Fruit fly (Drosophila melanogaster) whole organism, embryonic: ENCODE data around the gene Tsp33B.
A peak's percentile ranks its signal among the peaks of the same experiment; 100 is the strongest.

ENCODE experiments used
- Abd-B ChIP-seq: fragments of 200-800 bp; sonication (Bioruptor generic); optimal IDR thresholded peaks from 2 replicates; lab custom pipeline; 2018; ENCODE audit warnings: missing biosample characterization, mild to moderate bottlenecking, missing genetic modification characterization, moderate library complexity
- Ada2b ChIP-seq: fragments of 200-800 bp; sonication (Bioruptor generic); IDR thresholded peaks from 2 replicates; pipeline ENCODE4 v1.3.6; 2022; ENCODE audit warnings: missing biosample characterization, missing genetic modification characterization
- BEAF-32 ChIP-seq: fragments of 200-800 bp; sonication (Bioruptor generic); optimal IDR thresholded peaks from 3 replicates; lab custom pipeline; 2017; ENCODE audit warnings: missing biosample characterization, missing genetic modification characterization, mild to moderate bottlenecking, moderate library complexity, missing genetic modification reagents
- CG13424 ChIP-seq: fragments of 200-800 bp; sonication (Bioruptor generic); optimal IDR thresholded peaks from 2 replicates; lab custom pipeline; 2019; ENCODE audit warnings: missing biosample characterization, mild to moderate bottlenecking, missing genetic modification characterization, moderate library complexity
- CG14710 ChIP-seq: fragments of 200-800 bp; sonication (Bioruptor generic); optimal IDR thresholded peaks from 3 replicates; lab custom pipeline; 2019; ENCODE audit warnings: missing biosample characterization, mild to moderate bottlenecking, missing genetic modification characterization, moderate library complexity
- CG15696 ChIP-seq: fragments of 200-800 bp; sonication (Bioruptor generic); optimal IDR thresholded peaks from 2 replicates; lab custom pipeline; 2019; ENCODE audit warnings: missing biosample characterization, mild to moderate bottlenecking, missing genetic modification characterization, moderate library complexity
- CG1602 ChIP-seq: fragments of 200-800 bp; sonication (Bioruptor generic); optimal IDR thresholded peaks from 3 replicates; lab custom pipeline; 2016; ENCODE audit warnings: missing biosample characterization, missing genetic modification characterization
- CG1603 ChIP-seq: fragments of 200-800 bp; sonication (Bioruptor generic); optimal IDR thresholded peaks from 2 replicates; lab custom pipeline; 2019; ENCODE audit warnings: missing biosample characterization, mild to moderate bottlenecking, missing genetic modification characterization, moderate library complexity
- CG17359 ChIP-seq: fragments of 200-800 bp; sonication (Bioruptor generic); optimal IDR thresholded peaks from 3 replicates; lab custom pipeline; 2018; ENCODE audit warnings: missing biosample characterization, mild to moderate bottlenecking, missing genetic modification characterization, moderate library complexity
- CG2199 ChIP-seq: fragments of 200-800 bp; sonication (Bioruptor generic); IDR thresholded peaks from 3 replicates; pipeline ENCODE4 v1.3.6; 2022; ENCODE audit warnings: missing biosample characterization, missing genetic modification characterization
- CG2678 ChIP-seq: fragments of 200-800 bp; sonication (Bioruptor generic); optimal IDR thresholded peaks from 3 replicates; lab custom pipeline; 2019; ENCODE audit warnings: missing biosample characterization, mild to moderate bottlenecking, missing genetic modification characterization, moderate library complexity
- CG30020 ChIP-seq: fragments of 200-800 bp; optimal IDR thresholded peaks from 2 replicates; lab custom pipeline; 2019; ENCODE audit warnings: missing biosample characterization, mild to moderate bottlenecking, missing genetic modification characterization, moderate library complexity
- CG30403 ChIP-seq: fragments of 200-800 bp; sonication (Bioruptor generic); optimal IDR thresholded peaks from 3 replicates; lab custom pipeline; 2016; ENCODE audit warnings: missing biosample characterization, missing genetic modification characterization
- CG32772 ChIP-seq: fragments of 200-800 bp; sonication (Bioruptor generic); IDR thresholded peaks from 2 replicates; pipeline ENCODE4 v1.3.6; 2022; ENCODE audit warnings: missing biosample characterization, missing genetic modification characterization
- CG4424 ChIP-seq: fragments of 200-800 bp; sonication (Bioruptor generic); optimal IDR thresholded peaks from 3 replicates; lab custom pipeline; 2016; ENCODE audit warnings: missing biosample characterization, missing genetic modification characterization
- CG4854 ChIP-seq: fragments of 200-800 bp; sonication (Bioruptor generic); optimal IDR thresholded peaks from 2 replicates; lab custom pipeline; 2016; ENCODE audit warnings: missing biosample characterization, missing genetic modification characterization, inconsistent platforms
- CG6272 ChIP-seq: fragments of 200-800 bp; sonication (Bioruptor generic); IDR thresholded peaks from 2 replicates; pipeline ENCODE4 v1.3.6; 2022; ENCODE audit warnings: missing biosample characterization, missing genetic modification characterization
- CG8924 ChIP-seq: fragments of 200-800 bp; optimal IDR thresholded peaks from 3 replicates; lab custom pipeline; 2019; ENCODE audit warnings: missing biosample characterization, mild to moderate bottlenecking, missing genetic modification characterization, moderate library complexity
- CG9797 ChIP-seq: fragments of 200-800 bp; sonication (Bioruptor generic); optimal IDR thresholded peaks from 3 replicates; lab custom pipeline; 2018; ENCODE audit warnings: missing biosample characterization, mild to moderate bottlenecking, missing genetic modification characterization
- CG9817 ChIP-seq: fragments of 200-800 bp; sonication (Bioruptor generic); optimal IDR thresholded peaks from 2 replicates; lab custom pipeline; 2018; ENCODE audit warnings: missing biosample characterization, mild to moderate bottlenecking, missing genetic modification characterization, moderate library complexity
- D19A ChIP-seq: fragments of 200-800 bp; optimal IDR thresholded peaks from 3 replicates; lab custom pipeline; 2019; ENCODE audit warnings: missing biosample characterization, mild to moderate bottlenecking, missing genetic modification characterization, moderate library complexity
- D19B ChIP-seq: fragments of 200-800 bp; sonication (Bioruptor generic); optimal IDR thresholded peaks from 2 replicates; lab custom pipeline; 2017; ENCODE audit warnings: missing biosample characterization, mild to moderate bottlenecking, missing genetic modification characterization
- Ets97D ChIP-seq: fragments of 200-800 bp; sonication (Bioruptor generic); optimal IDR thresholded peaks from 3 replicates; lab custom pipeline; 2016; ENCODE audit warnings: missing biosample characterization, missing genetic modification characterization
- Fer3 ChIP-seq: fragments of 200-800 bp; sonication (Bioruptor generic); optimal IDR thresholded peaks from 2 replicates; lab custom pipeline; 2018; ENCODE audit warnings: missing biosample characterization, mild to moderate bottlenecking, missing genetic modification characterization, moderate library complexity
- H2.0 ChIP-seq: fragments of 200-800 bp; sonication (Bioruptor generic); IDR thresholded peaks from 2 replicates; pipeline ENCODE4 v1.3.6; 2022; ENCODE audit warnings: missing biosample characterization, missing genetic modification characterization
- HHEX ChIP-seq: fragments of 200-800 bp; sonication (Bioruptor generic); optimal IDR thresholded peaks from 3 replicates; lab custom pipeline; 2017; ENCODE audit warnings: missing biosample characterization, mild to moderate bottlenecking, missing genetic modification characterization, missing genetic modification reagents
- Med ChIP-seq: fragments of 200-800 bp; sonication (Bioruptor generic); peaks from one replicate; lab custom pipeline; 2016; ENCODE audit warnings: missing biosample characterization, missing genetic modification characterization, mild to moderate bottlenecking, inconsistent platforms, moderate library complexity
- NC2β ChIP-seq: fragments of 200-800 bp; sonication (Bioruptor generic); optimal IDR thresholded peaks from 2 replicates; lab custom pipeline; 2016; ENCODE audit warnings: missing biosample characterization, missing genetic modification characterization
- Optix ChIP-seq: fragments of 200-800 bp; sonication (Bioruptor generic); IDR thresholded peaks from 3 replicates; pipeline ENCODE4 v1.3.6; 2022; ENCODE audit warnings: missing biosample characterization, missing genetic modification characterization
- Scr ChIP-seq: fragments of 200-800 bp; sonication (Bioruptor generic); IDR thresholded peaks from 2 replicates; pipeline ENCODE4 v1.3.6; 2022; ENCODE audit warnings: missing biosample characterization, missing genetic modification characterization; ENCODE audit not compliant: partially characterized antibody
- Xbp1 ChIP-seq: fragments of 200-800 bp; sonication (Bioruptor generic); optimal IDR thresholded peaks from 3 replicates; lab custom pipeline; 2016; ENCODE audit warnings: missing biosample characterization, mild to moderate bottlenecking, missing genetic modification characterization
- Xrp1 ChIP-seq: fragments of 200-800 bp; sonication (Bioruptor generic); IDR thresholded peaks from 2 replicates; pipeline ENCODE4 v1.3.6; 2022; ENCODE audit warnings: missing biosample characterization, missing genetic modification characterization
- ab ChIP-seq: fragments of 200-800 bp; sonication (Bioruptor generic); optimal IDR thresholded peaks from 2 replicates; lab custom pipeline; 2016; ENCODE audit warnings: missing biosample characterization, missing genetic modification characterization
- aop ChIP-seq: fragments of 200-800 bp; sonication (Bioruptor generic); IDR thresholded peaks from 2 replicates; pipeline ENCODE4 v1.3.6; 2022; ENCODE audit warnings: missing biosample characterization, missing genetic modification characterization
- cad ChIP-seq: fragments of >200 bp; optimal IDR thresholded peaks from 2 replicates; lab custom pipeline; 2017; ENCODE audit warnings: missing biosample characterization, missing genetic modification characterization
- chn ChIP-seq: fragments of 200-800 bp; sonication (Bioruptor generic); optimal IDR thresholded peaks from 2 replicates; lab custom pipeline; 2016; ENCODE audit warnings: missing biosample characterization, missing genetic modification characterization
- disco-r ChIP-seq: fragments of 200-800 bp; sonication (Bioruptor generic); optimal IDR thresholded peaks from 2 replicates; lab custom pipeline; 2016; ENCODE audit warnings: missing biosample characterization, missing genetic modification characterization
- dm ChIP-seq: fragments of 200-800 bp; sonication (Bioruptor generic); optimal IDR thresholded peaks from 3 replicates; lab custom pipeline; 2016; ENCODE audit warnings: missing biosample characterization, missing genetic modification characterization
- dmrt11E ChIP-seq: fragments of 200-800 bp; sonication (Bioruptor generic); optimal IDR thresholded peaks from 3 replicates; lab custom pipeline; 2018; ENCODE audit warnings: missing biosample characterization, mild to moderate bottlenecking, missing genetic modification characterization, moderate library complexity
- gfzf ChIP-seq: fragments of 200-800 bp; sonication (Bioruptor generic); optimal IDR thresholded peaks from 2 replicates; lab custom pipeline; 2016; ENCODE audit warnings: missing biosample characterization, mild to moderate bottlenecking, missing genetic modification characterization, moderate library complexity
- gsb-n ChIP-seq: fragments of 200-800 bp; sonication (Bioruptor generic); optimal IDR thresholded peaks from 3 replicates; lab custom pipeline; 2018; ENCODE audit warnings: missing biosample characterization, mild to moderate bottlenecking, missing genetic modification characterization
- nerfin-1 ChIP-seq: fragments of 200-800 bp; sonication (Bioruptor generic); optimal IDR thresholded peaks from 3 replicates; lab custom pipeline; 2019; ENCODE audit warnings: missing biosample characterization, mild to moderate bottlenecking, missing genetic modification characterization, moderate library complexity
- pan ChIP-seq, 4 experiments: fragments of >200 bp in 3 of 4; fragments of 200-800 bp in 1 of 4; sonication (Bioruptor generic) in 1 of 4; optimal IDR thresholded peaks in 3 of 4; IDR thresholded peaks in 1 of 4; 2 replicates each; pipeline versions ENCODE4 v1.3.6 to Lab custom; 2017 to 2022; ENCODE audit warnings: missing biosample characterization in 2 of 4, missing genetic modification characterization in 2 of 4, mixed read lengths in 1 of 4
- phol ChIP-seq: fragments of 200-800 bp; sonication (Bioruptor generic); optimal IDR thresholded peaks from 3 replicates; lab custom pipeline; 2018; ENCODE audit warnings: missing biosample characterization, mild to moderate bottlenecking, missing genetic modification characterization, moderate library complexity
- pum ChIP-seq: fragments of 200-800 bp; sonication (Bioruptor generic); optimal IDR thresholded peaks from 2 replicates; lab custom pipeline; 2016; ENCODE audit warnings: missing biosample characterization, missing genetic modification characterization
- salm ChIP-seq: fragments of 200-800 bp; sonication (Bioruptor generic); optimal IDR thresholded peaks from 2 replicates; lab custom pipeline; 2018; ENCODE audit warnings: missing biosample characterization, mild to moderate bottlenecking, missing genetic modification characterization
- sc ChIP-seq, 3 experiments: fragments of >200 bp in 2 of 3; fragments of 200-800 bp in 1 of 3; sonication (Bioruptor generic) in 1 of 3; optimal IDR thresholded peaks; 2 replicates in 2 of 3; 3 replicates in 1 of 3; lab custom pipeline; 2017; ENCODE audit warnings: mild to moderate bottlenecking in 1 of 3, missing biosample characterization in 1 of 3, missing genetic modification characterization in 1 of 3, missing genetic modification reagents in 1 of 3
- sim ChIP-seq: fragments of 200-800 bp; sonication (Bioruptor generic); IDR thresholded peaks from 2 replicates; pipeline ENCODE4 v1.3.6; 2022; ENCODE audit warnings: missing biosample characterization, missing genetic modification characterization
- ssp ChIP-seq: fragments of 200-800 bp; sonication (Bioruptor generic); IDR thresholded peaks from 2 replicates; pipeline ENCODE4 v1.3.6; 2022; ENCODE audit warnings: missing biosample characterization, missing genetic modification characterization
- stwl ChIP-seq: fragments of 200-800 bp; sonication (Bioruptor generic); optimal IDR thresholded peaks from 3 replicates; lab custom pipeline; 2018; ENCODE audit warnings: missing biosample characterization, mild to moderate bottlenecking, missing genetic modification characterization, moderate library complexity

Tsp33B gene

DNA sequence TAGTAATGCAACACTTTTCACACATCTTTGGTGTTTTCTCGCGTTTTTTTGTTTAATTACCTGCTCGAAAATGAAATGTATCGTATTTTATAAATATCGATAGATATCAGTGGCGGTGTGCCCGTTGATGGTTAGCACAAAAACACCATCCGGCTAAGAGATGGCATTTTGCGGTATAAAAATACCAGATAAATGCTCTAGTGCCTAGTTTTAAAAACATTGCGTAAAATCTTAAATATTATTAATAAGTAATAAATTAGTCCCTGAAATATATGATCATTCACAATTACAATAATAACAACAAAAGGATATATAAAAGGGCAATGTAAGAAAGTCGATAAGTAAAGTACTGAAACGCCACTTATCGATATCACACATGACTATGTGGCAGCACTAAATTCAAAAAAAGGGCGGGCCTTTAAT, 21.5 kb upstream of the Tsp33B start, which contains the start of gene CycY (continued):
- TF ChIP-seq dmrt11E (tag; lab: Kevin White, UChicago): peak; percentile 31
- peak; percentile 80 for TF ChIP-seq Med
- peak; percentile 29 for TF ChIP-seq CG1603 (tag; lab: Kevin White, UChicago)
- peak; percentile 15 for TF ChIP-seq CG15696 (tag; lab: Kevin White, UChicago)
- 0 out of 2 replicates have a peak, but pooled peaks have one; percentile 5 for TF ChIP-seq Xrp1 (GFP tag; lab: Robert Waterston, UW)
- no peak for TF ChIP-seq pum (GFP tag; lab: Kevin White, UChicago)
- TF ChIP-seq CG9817 (tag; lab: Kevin White, UChicago): no peak
- no peak for TF ChIP-seq disco-r (GFP tag; lab: Kevin White, UChicago)
- no peak for TF ChIP-seq Optix (GFP tag; lab: Robert Waterston, UW)
- peak; percentile 39 for TF ChIP-seq Abd-B (GFP tag; lab: Kevin White, UChicago)
- TF ChIP-seq gsb-n: peak; percentile 38
- no peak for TF ChIP-seq CG4854 (GFP tag; lab: Kevin White, UChicago)
- TF ChIP-seq Ets97D (GFP tag; lab: Kevin White, UChicago): peak; percentile 22
- TF ChIP-seq CG6272 (GFP tag; lab: Robert Waterston, UW): no peak
- peak; percentile 14 for TF ChIP-seq CG13424 (tag; lab: Kevin White, UChicago)
- TF ChIP-seq NC2β (GFP tag; lab: Kevin White, UChicago): no peak
- TF ChIP-seq CG30403: peak; percentile 34
- peak; percentile 50 for TF ChIP-seq phol (tag; lab: Kevin White, UChicago)
- TF ChIP-seq pan (optimal IDR thresholded peaks at IDR 0.05; lab: Kevin White, UChicago): no peak
- TF ChIP-seq pan (GFP tag; optimal IDR thresholded peaks at IDR 0.05 in 1 of 2, IDR thresholded peaks at IDR 0.05 in 1 of 2): no peak
- TF ChIP-seq sc (optimal IDR thresholded peaks at IDR 0.05; lab: Kevin White, UChicago): no peak
- TF ChIP-seq sc (GFP tag; optimal IDR thresholded peaks at IDR 0.05; lab: Kevin White, UChicago): no peak
- TF ChIP-seq gfzf (GFP tag; lab: Kevin White, UChicago): peak; percentile 81
- no peak for TF ChIP-seq chn (GFP tag; lab: Kevin White, UChicago)
- TF ChIP-seq stwl (tag; lab: Kevin White, UChicago): peak; percentile 86
- no peak for TF ChIP-seq cad
- peak; percentile 19 for TF ChIP-seq CG4424 (GFP tag; lab: Kevin White, UChicago)
- TF ChIP-seq HHEX (GFP tag; lab: Kevin White, UChicago): no peak
- no peak for TF ChIP-seq salm (tag; lab: Kevin White, UChicago)
- TF ChIP-seq Fer3 (tag; lab: Kevin White, UChicago): no peak
- TF ChIP-seq D19A: no peak
- TF ChIP-seq CG1602: peak; percentile 4
- peak; percentile 74 for TF ChIP-seq CG14710 (tag; lab: Kevin White, UChicago)
- no peak for TF ChIP-seq D19B (GFP tag; lab: Kevin White, UChicago)
- peak; percentile 33 for TF ChIP-seq CG8924
- TF ChIP-seq CG2678 (tag; lab: Kevin White, UChicago): no peak
- no peak for TF ChIP-seq sim (GFP tag; lab: Robert Waterston, UW)
- TF ChIP-seq CG30020: peak; percentile 40
- TF ChIP-seq BEAF-32 (GFP tag; lab: Kevin White, UChicago): peak; percentile 79
- TF ChIP-seq CG17359 (tag; lab: Kevin White, UChicago): peak; percentile 2
- TF ChIP-seq dm: no peak
- no peak for TF ChIP-seq CG2199 (GFP tag; lab: Robert Waterston, UW)
- TF ChIP-seq ssp (GFP tag; lab: Robert Waterston, UW): 0 out of 2 replicates have a peak, but pooled peaks have one; percentile 9
- TF ChIP-seq Ada2b (GFP tag; lab: Robert Waterston, UW): no peak
- no peak for TF ChIP-seq ab (GFP tag; lab: Kevin White, UChicago)
- no peak for TF ChIP-seq H2.0 (GFP tag; lab: Robert Waterston, UW)
- TF ChIP-seq CG32772 (GFP tag; lab: Robert Waterston, UW): no peak
- TF ChIP-seq aop: no peak
- peak; percentile 79 for TF ChIP-seq Scr (GFP tag; lab: Robert Waterston, UW)
- TF ChIP-seq nerfin-1: peak; percentile 27
- peak; percentile 34 for TF ChIP-seq Xbp1 (GFP tag; lab: Kevin White, UChicago)
- peak; percentile 88 for TF ChIP-seq CG9797 (GFP tag; lab: Kevin White, UChicago)
